Worm (Caenorhabditis elegans) whole organism, L2 larva: ENCODE results near the gene R11.4.

Source experiments
- elt-3 ChIP-seq: sonication (generic microtip); optimal IDR thresholded peaks from 2 replicates; lab custom pipeline; 2017; ENCODE audit warnings: missing biosample characterization, missing genetic modification characterization
- fos-1 ChIP-seq: fragments of 150-350 bp; optimal IDR thresholded peaks from 2 replicates; lab custom pipeline; 2014; ENCODE audit warnings: missing biosample characterization, missing genetic modification characterization

ce11 chrX:16166994-16167393, 43.4 kb downstream of the R11.4 start:
- TF ChIP-seq fos-1 (no peak), elt-3 (tag; lab: Kevin White, UChicago) (no peak)
